Worm (Caenorhabditis elegans): ENCODE results near the gene F23H12.5.
"Not testable (repeated sequence)": the region's sequence is repeated elsewhere in the genome, so short reads cannot be mapped to it uniquely, and the experiment has no call there.

The F23H12.5 gene

ce11 chrV:12369437-12369836 lies 11.0 kb downstream of the F23H12.5 start, which contains the start of gene gcy-13:
Gene gcy-13 (minus strand): TSS chrV:12369537.
- TF ChIP-seq F13H6.1 (tag; optimal IDR thresholded peaks at IDR 0.05) (no peak), unc-55 (GFP tag; optimal IDR thresholded peaks at IDR 0.05) (no peak), ceh-45 (GFP tag; IDR thresholded peaks at IDR 0.05) (no peak), ceh-14 (tag; optimal IDR thresholded peaks at IDR 0.05) (no peak), pat-9 (tag; optimal IDR thresholded peaks at IDR 0.05) (no peak), madf-2 (tag; optimal IDR thresholded peaks at IDR 0.05) (no peak), pha-2 (tag; optimal IDR thresholded peaks at IDR 0.05) (no peak), ceh-18 (tag; optimal IDR thresholded peaks at IDR 0.05) (no peak), tbx-2 (tag; optimal IDR thresholded peaks at IDR 0.05) (no peak), C38D4.7 (GFP tag; optimal IDR thresholded peaks at IDR 0.05) (no peak)

- no peak for TF ChIP-seq nhr-232 (tag; optimal IDR thresholded peaks at IDR 0.05)
- no peak for TF ChIP-seq ceh-6 (GFP tag; optimal IDR thresholded peaks at IDR 0.05)
- TF ChIP-seq F13H6.1 (tag; optimal IDR thresholded peaks at IDR 0.05): no peak
- no peak for TF ChIP-seq sox-4 (tag; optimal IDR thresholded peaks at IDR 0.05)
- TF ChIP-seq C08G9.2 (tag; optimal IDR thresholded peaks at IDR 0.05): no peak
- no peak for TF ChIP-seq ceh-48 (tag; optimal IDR thresholded peaks at IDR 0.05)
- TF ChIP-seq dve-1 (tag; optimal IDR thresholded peaks at IDR 0.05): no peak
- TF ChIP-seq ama-1 (optimal IDR thresholded peaks at IDR 0.05): no peak
- TF ChIP-seq hlh-6 (tag; optimal IDR thresholded peaks at IDR 0.05): no peak
- no peak for TF ChIP-seq pat-9 (tag; optimal IDR thresholded peaks at IDR 0.05)
- TF ChIP-seq nhr-11 (tag; optimal IDR thresholded peaks at IDR 0.05): no peak
- TF ChIP-seq dmd-4 (tag; optimal IDR thresholded peaks at IDR 0.05; ENCODE audit: borderline replicate concordance): no peak
These were observed 12.9 kb downstream of the F23H12.5 start, which contains the start of gene F23H12.7 for ce11 chrV:12371386-12371785. Gene F23H12.7 (plus strand): TSS chrV:12371686.

- not testable (repeated sequence) for TF ChIP-seq madf-2, hlh-15, tbx-2 (tag; optimal IDR thresholded peaks at IDR 0.05)
These were observed 15.8 kb downstream of the F23H12.5 start, which contains the start of gene F23H12.10 for ce11 chrV:12374252-12374651. Gene F23H12.10 (minus strand): TSS chrV:12374263.

ce11 chrV:12377256-12377655 lies 18.8 kb downstream of the F23H12.5 start, which contains the start of gene K01D12.1:
Gene K01D12.1 (plus strand): TSS chrV:12377556.
- no peak for TF ChIP-seq ama-1 (optimal IDR thresholded peaks at IDR 0.05)
- no peak for TF ChIP-seq syd-9 (tag; optimal IDR thresholded peaks at IDR 0.05)
- TF ChIP-seq npax-4 (tag; optimal IDR thresholded peaks at IDR 0.05): no peak
- TF ChIP-seq dve-1 (tag; optimal IDR thresholded peaks at IDR 0.05): no peak
- TF ChIP-seq C08G9.2 (tag; optimal IDR thresholded peaks at IDR 0.05): no peak
- no peak for TF ChIP-seq ceh-30 (tag; optimal IDR thresholded peaks at IDR 0.05)
- no peak for TF ChIP-seq zip-5 (tag; optimal IDR thresholded peaks at IDR 0.05)
- TF ChIP-seq lin-11 (tag; optimal IDR thresholded peaks at IDR 0.05): no peak
- TF ChIP-seq pha-2 (tag; optimal IDR thresholded peaks at IDR 0.05): no peak
- no peak for TF ChIP-seq unc-42 (tag; optimal IDR thresholded peaks at IDR 0.05)
- TF ChIP-seq elt-2 (tag; optimal IDR thresholded peaks at IDR 0.05): no peak
- no peak for TF ChIP-seq pax-1 (tag; optimal IDR thresholded peaks at IDR 0.05)
- TF ChIP-seq gmeb-2 (tag; optimal IDR thresholded peaks at IDR 0.05): no peak

DNA sequence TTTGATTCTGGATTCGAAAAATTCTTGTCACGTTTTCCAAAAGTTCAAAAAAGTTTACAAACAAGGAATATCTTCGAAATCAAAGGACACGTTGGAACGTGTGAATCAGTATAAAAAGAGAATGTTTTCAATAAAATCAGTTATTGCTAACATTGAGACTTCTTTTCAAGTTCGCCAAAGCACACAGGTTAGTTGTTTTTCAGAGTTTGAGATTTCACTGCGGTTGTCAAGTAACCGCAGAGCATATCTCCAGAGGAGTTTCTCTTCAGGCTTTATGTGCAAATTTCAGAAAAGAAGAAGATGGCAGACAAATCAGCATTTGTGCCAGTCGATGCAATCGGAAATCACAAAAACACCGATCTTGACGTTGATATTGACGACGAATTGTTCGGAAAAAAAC lies 27.7 kb downstream of the F23H12.5 start, which contains the start of gene K01D12.15:
Gene K01D12.15, plus strand, starts transcription at position 301 of the 400 bp plus-strand sequence.
- TF ChIP-seq ceh-19 (GFP tag; optimal IDR thresholded peaks at IDR 0.05): no peak

DNA sequence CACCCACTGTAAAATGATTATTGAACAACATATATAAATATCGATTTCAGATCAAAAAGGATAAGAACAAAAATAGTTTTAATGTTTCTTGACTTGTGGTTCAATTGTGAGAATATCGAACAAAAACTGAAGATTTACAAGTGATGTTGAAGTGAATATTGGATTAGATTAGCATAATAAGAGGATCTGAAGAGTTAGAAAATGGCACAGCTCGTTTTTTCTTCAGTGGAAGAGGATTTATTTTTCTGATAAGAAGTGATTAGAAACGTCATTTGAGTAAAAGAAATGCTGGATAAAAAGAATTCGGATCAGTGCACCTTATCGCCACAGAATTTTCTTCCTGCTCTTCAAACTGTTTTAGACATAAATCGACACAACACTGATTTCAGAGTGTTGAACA lies 37.3 kb downstream of the F23H12.5 start, which contains the start of gene twk-14:
Gene twk-14, minus strand, starts transcription at position 8 of the 400 bp plus-strand sequence.
- TF ChIP-seq ceh-2 (tag; optimal IDR thresholded peaks at IDR 0.05) (no peak), K02D7.2 (tag; optimal IDR thresholded peaks at IDR 0.05) (no peak), pha-4 (tag; optimal IDR thresholded peaks at IDR 0.05) (no peak), gmeb-2 (tag; optimal IDR thresholded peaks at IDR 0.05) (no peak), unc-3 (GFP tag; conservative IDR thresholded peaks at IDR 0.05) (no peak), unc-3 (tag; optimal IDR thresholded peaks at IDR 0.05) (no peak), ttx-3 (tag; optimal IDR thresholded peaks at IDR 0.05) (no peak), ahr-1 (tag; optimal IDR thresholded peaks at IDR 0.05) (no peak), fax-1 (tag; optimal IDR thresholded peaks at IDR 0.05) (no peak), unc-42 (tag; optimal IDR thresholded peaks at IDR 0.05) (no peak), ceh-30 (tag; optimal IDR thresholded peaks at IDR 0.05) (no peak), sox-4 (tag; optimal IDR thresholded peaks at IDR 0.05) (no peak), pat-9 (tag; optimal IDR thresholded peaks at IDR 0.05) (no peak), ceh-24 (tag; optimal IDR thresholded peaks at IDR 0.05) (no peak), ref-2 (tag; optimal IDR thresholded peaks at IDR 0.05) (no peak)
